Fruit fly (Drosophila melanogaster) whole organism, pupa: ENCODE results near the gene Srg3.

Experiments
- CG17806 ChIP-seq: fragments of 200-800 bp; sonication (Bioruptor generic); optimal IDR thresholded peaks from 2 replicates; lab custom pipeline; 2018; ENCODE audit warnings: missing biosample characterization, mild to moderate bottlenecking, missing genetic modification characterization, moderate library complexity
- CG32121 ChIP-seq: fragments of 200-800 bp; sonication (Bioruptor generic); IDR thresholded peaks from 2 replicates; pipeline ENCODE4 v1.3.6; 2022; ENCODE audit warnings: missing biosample characterization, missing genetic modification characterization
- CG34367 ChIP-seq: fragments of 200-800 bp; sonication (Bioruptor generic); optimal IDR thresholded peaks from 2 replicates; lab custom pipeline; 2018; ENCODE audit warnings: missing biosample characterization, mild to moderate bottlenecking, missing genetic modification characterization
- CG9948 ChIP-seq: fragments of 200-800 bp; sonication (Bioruptor generic); optimal IDR thresholded peaks from 2 replicates; lab custom pipeline; 2018; ENCODE audit warnings: missing biosample characterization, mild to moderate bottlenecking, missing genetic modification characterization, moderate library complexity

DNA sequence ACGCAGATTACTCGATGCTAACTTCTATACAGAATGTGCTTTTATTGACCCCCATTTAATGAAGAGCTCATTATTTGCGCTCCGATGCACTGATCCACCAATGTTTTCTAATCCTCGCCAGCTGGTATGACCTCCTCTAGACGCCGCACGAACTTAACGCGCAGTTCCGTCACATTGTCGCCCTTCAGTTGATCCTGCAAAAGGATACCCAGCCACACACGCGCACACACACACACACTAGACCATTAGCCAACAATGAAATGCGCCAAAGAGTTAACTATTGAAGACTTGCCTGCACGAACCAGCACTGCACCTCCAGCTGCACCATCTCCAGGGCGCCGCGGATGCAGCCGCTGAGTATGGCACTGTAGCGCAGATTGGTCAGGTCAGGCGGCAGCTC lies 4.2 kb upstream of the Srg3 start:
- no peak for TF ChIP-seq CG17806 (tag; lab: Kevin White, UChicago)
- no peak for TF ChIP-seq CG32121
- no peak for TF ChIP-seq CG9948
- TF ChIP-seq CG34367 (tag; lab: Kevin White, UChicago): no peak
